Worm (Caenorhabditis elegans) whole organism, L1 larva: ENCODE data around the gene clec-8.
A peak's percentile ranks its signal among the peaks of the same experiment; 100 is the strongest.

Experiments
- C16A3.4 ChIP-seq: fragments of 150-350 bp; optimal IDR thresholded peaks from 2 replicates; lab custom pipeline; 2014; ENCODE audit warnings: missing biosample characterization, missing genetic modification characterization
- C34B4.2 ChIP-seq: sonication (generic microtip); optimal IDR thresholded peaks from 2 replicates; lab custom pipeline; 2017; ENCODE audit warnings: mild to moderate bottlenecking, missing genetic modification characterization, missing compliant biosample characterization
- aly-2 ChIP-seq: fragments of 150-350 bp; optimal IDR thresholded peaks from 2 replicates; lab custom pipeline; 2014; ENCODE audit warnings: missing biosample characterization, missing genetic modification characterization
- blmp-1 ChIP-seq: fragments of 150-350 bp; optimal IDR thresholded peaks from 2 replicates; lab custom pipeline; 2014; ENCODE audit warnings: missing biosample characterization, missing genetic modification characterization
- ceh-8 ChIP-seq: fragments of 200-800 bp; sonication (Bioruptor generic); optimal IDR thresholded peaks from 2 replicates; lab custom pipeline; 2018; ENCODE audit warnings: mild to moderate bottlenecking, missing genetic modification characterization, moderate library complexity, missing compliant biosample characterization
- ceh-82 ChIP-seq, 3 experiments: fragments of 150-350 bp in 1 of 3; sonication (generic microtip) in 2 of 3; optimal IDR thresholded peaks; 2 replicates each; lab custom pipeline; 2014 to 2017; ENCODE audit warnings: missing biosample characterization in 3 of 3, missing genetic modification characterization in 3 of 3
- ceh-88 ChIP-seq: fragments of 200-800 bp; sonication (Bioruptor generic); IDR thresholded peaks from 2 replicates; pipeline ENCODE4 v1.3.6; 2022; ENCODE audit warnings: missing genetic modification characterization, missing compliant biosample characterization
- ces-1 ChIP-seq: fragments of 150-350 bp; optimal IDR thresholded peaks from 2 replicates; lab custom pipeline; 2014; ENCODE audit warnings: missing biosample characterization, missing genetic modification reagents, missing genetic modification characterization
- dsc-1 ChIP-seq: sonication (generic microtip); optimal IDR thresholded peaks from 2 replicates; lab custom pipeline; 2016; ENCODE audit warnings: mild to moderate bottlenecking, missing genetic modification characterization, missing compliant biosample characterization
- efl-3 ChIP-seq: fragments of 200-800 bp; sonication (Bioruptor generic); optimal IDR thresholded peaks from 2 replicates; lab custom pipeline; 2018; ENCODE audit warnings: mild to moderate bottlenecking, missing genetic modification characterization, missing compliant biosample characterization
- egl-27 ChIP-seq, 2 experiments: fragments of 150-350 bp in 1 of 2; sonication (generic microtip); optimal IDR thresholded peaks; 3 replicates each; lab custom pipeline; 2017 to 2018; ENCODE audit warnings: missing biosample characterization in 2 of 2, missing genetic modification characterization in 2 of 2, missing genetic modification reagents in 2 of 2
- ets-5 ChIP-seq: fragments of 200-800 bp; sonication (Bioruptor generic); IDR thresholded peaks from 2 replicates; pipeline ENCODE4 v1.3.6; 2022; ENCODE audit warnings: missing genetic modification characterization, missing compliant biosample characterization
- fkh-4 ChIP-seq: sonication (generic microtip); optimal IDR thresholded peaks from 2 replicates; lab custom pipeline; 2016; ENCODE audit warnings: missing compliant biosample characterization, missing genetic modification characterization, borderline replicate concordance
- fkh-8 ChIP-seq: sonication (generic microtip); optimal IDR thresholded peaks from 2 replicates; lab custom pipeline; 2016; ENCODE audit warnings: mild to moderate bottlenecking, missing genetic modification characterization, missing compliant biosample characterization
- grh-1 ChIP-seq: fragments of 200-800 bp; sonication (Bioruptor generic); IDR thresholded peaks from 2 replicates; pipeline ENCODE4 v1.3.6; 2022; ENCODE audit warnings: missing genetic modification reagents, missing genetic modification characterization, missing compliant biosample characterization
- hpl-2 ChIP-seq: fragments of 150-350 bp; optimal IDR thresholded peaks from 2 replicates; lab custom pipeline; 2014; ENCODE audit warnings: missing biosample characterization, missing genetic modification reagents, missing genetic modification characterization
- jun-1 ChIP-seq: fragments of 150-350 bp; optimal IDR thresholded peaks from 2 replicates; lab custom pipeline; 2014; ENCODE audit warnings: missing biosample characterization, missing genetic modification reagents, missing genetic modification characterization
- lin-14 ChIP-seq: fragments of 200-800 bp; sonication (Bioruptor generic); optimal IDR thresholded peaks from 2 replicates; lab custom pipeline; 2018; ENCODE audit warnings: mild to moderate bottlenecking, missing genetic modification characterization, moderate library complexity, missing compliant biosample characterization
- lin-35 ChIP-seq, 2 experiments: fragments of 150-350 bp; optimal IDR thresholded peaks; 2 replicates each; lab custom pipeline; 2014; ENCODE audit warnings: missing biosample characterization in 2 of 2, missing genetic modification characterization in 2 of 2, missing genetic modification reagents in 2 of 2
- lin-39 ChIP-seq: fragments of 150-350 bp; optimal IDR thresholded peaks from 2 replicates; lab custom pipeline; 2014; ENCODE audit warnings: missing biosample characterization, missing genetic modification reagents, missing genetic modification characterization
- lir-3 ChIP-seq: sonication (generic microtip); optimal IDR thresholded peaks from 2 replicates; lab custom pipeline; 2016; ENCODE audit warnings: mild to moderate bottlenecking, missing genetic modification characterization, moderate library complexity, missing compliant biosample characterization; ENCODE audit not compliant: poor library complexity
- lsy-2 ChIP-seq, 2 experiments: fragments of 150-350 bp; optimal IDR thresholded peaks; 2 replicates each; lab custom pipeline; 2014; ENCODE audit warnings: missing biosample characterization in 2 of 2, missing genetic modification characterization in 2 of 2
- nhr-11 ChIP-seq: fragments of 150-350 bp; optimal IDR thresholded peaks from 2 replicates; lab custom pipeline; 2014; ENCODE audit warnings: missing biosample characterization, missing genetic modification characterization
- nhr-19 ChIP-seq: fragments of 200-800 bp; sonication (Bioruptor generic); conservative IDR thresholded peaks from 2 replicates; pipeline ENCODE4 v1.3.6; 2022; ENCODE audit warnings: missing genetic modification characterization, missing compliant biosample characterization
- nhr-20 ChIP-seq: sonication (generic microtip); optimal IDR thresholded peaks from 2 replicates; lab custom pipeline; 2016; ENCODE audit warnings: mild to moderate bottlenecking, missing genetic modification characterization, missing compliant biosample characterization
- nhr-76 ChIP-seq: sonication (generic microtip); optimal IDR thresholded peaks from 2 replicates; lab custom pipeline; 2017; ENCODE audit warnings: missing biosample characterization, missing genetic modification characterization
- nhr-85 ChIP-seq: sonication (generic microtip); peaks from one replicate; lab custom pipeline; 2016; ENCODE audit warnings: missing genetic modification characterization, inconsistent platforms, missing compliant biosample characterization
- pag-3 ChIP-seq: sonication (generic microtip); optimal IDR thresholded peaks from 2 replicates; lab custom pipeline; 2017; ENCODE audit warnings: missing genetic modification characterization, mild to moderate bottlenecking, missing compliant biosample characterization, antibody characterized with exemption, borderline replicate concordance; ENCODE audit not compliant: insufficient read depth
- sox-4 ChIP-seq: sonication (generic microtip); optimal IDR thresholded peaks from 2 replicates; lab custom pipeline; 2016; ENCODE audit warnings: missing genetic modification characterization, missing compliant biosample characterization
- tbx-2 ChIP-seq: sonication (generic microtip); optimal IDR thresholded peaks from 2 replicates; lab custom pipeline; 2016; ENCODE audit warnings: missing genetic modification characterization, missing compliant biosample characterization
- tlp-1 ChIP-seq: fragments of 150-350 bp; optimal IDR thresholded peaks from 2 replicates; lab custom pipeline; 2014; ENCODE audit warnings: missing biosample characterization, missing genetic modification characterization
- unc-98 ChIP-seq: fragments of 200-800 bp; sonication (Bioruptor generic); IDR thresholded peaks from 2 replicates; pipeline ENCODE4 v1.3.6; 2022; ENCODE audit warnings: missing genetic modification characterization, missing compliant biosample characterization

clec-8 gene

DNA sequence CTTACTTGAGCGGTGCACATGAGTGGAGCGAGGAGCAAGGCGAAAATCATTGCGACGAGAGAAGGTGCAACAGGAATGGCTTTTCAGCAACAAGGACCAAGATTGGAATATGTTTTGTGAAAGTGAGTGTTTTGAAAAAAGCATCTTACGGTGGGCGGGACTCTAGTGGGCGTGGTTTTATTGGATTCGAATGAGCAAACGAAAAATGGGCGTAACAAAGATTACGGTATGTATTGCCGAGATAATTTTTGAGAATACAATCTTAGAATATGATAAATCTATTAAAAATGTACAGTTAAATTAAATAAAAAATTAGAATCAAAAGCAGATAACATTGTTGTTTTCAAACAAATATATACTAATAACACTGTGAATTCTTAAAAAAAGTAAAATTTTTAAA lies 17.7 kb downstream of the clec-8 start, which contains the start of gene F49C5.12:
Gene F49C5.12, minus strand, starts transcription at position 101 of the 400 bp plus-strand sequence.
- TF ChIP-seq nhr-11 (tag; lab: Kevin White, UChicago) (no peak), fkh-4 (tag; lab: Kevin White, UChicago) (no peak), lir-3 (tag; lab: Kevin White, UChicago) (no peak), hpl-2 (no peak), tlp-1 (tag; lab: Kevin White, UChicago) (no peak), lin-39 (no peak), ces-1 (GFP tag; lab: Kevin White, UChicago) (no peak), unc-98 (GFP tag; lab: Robert Waterston, UW) (no peak), ceh-82 (tag; optimal IDR thresholded peaks at IDR 0.05; lab: Kevin White, UChicago) (no peak), sox-4 (tag; lab: Kevin White, UChicago) (no peak)

DNA sequence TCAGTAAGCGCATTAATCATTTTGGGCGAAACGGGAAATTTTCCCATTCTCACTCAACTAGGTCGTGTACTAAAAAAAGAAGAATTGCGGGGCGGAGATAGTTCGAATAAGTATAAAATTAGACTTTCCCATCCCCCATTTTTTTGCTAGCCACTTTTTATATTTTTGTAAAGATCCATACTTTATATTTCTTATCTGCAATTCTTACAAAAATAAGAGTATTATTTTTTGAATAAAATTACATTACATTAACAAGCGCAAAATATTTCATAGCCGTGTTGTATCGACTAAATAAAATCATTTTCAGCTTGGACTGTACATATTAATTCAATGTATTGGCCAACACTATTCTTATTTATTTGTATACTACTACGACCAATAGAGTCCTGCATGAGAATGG lies 22.3 kb downstream of the clec-8 start, which contains the start of gene F49C5.11:
Gene F49C5.11, plus strand, starts transcription at position 301 of the 400 bp plus-strand sequence.
- no peak for TF ChIP-seq tbx-2
- no peak for TF ChIP-seq ets-5 (GFP tag; lab: Robert Waterston, UW)
- no peak for TF ChIP-seq lsy-2 (tag; optimal IDR thresholded peaks at IDR 0.05; lab: Kevin White, UChicago)
- no peak for TF ChIP-seq nhr-19 (GFP tag; lab: Robert Waterston, UW)
- TF ChIP-seq nhr-20 (tag; lab: Kevin White, UChicago): no peak
- no peak for TF ChIP-seq C34B4.2 (tag; lab: Kevin White, UChicago)

ce11 chrII:12550940-12551339 lies 26.9 kb downstream of the clec-8 start:
- no peak for TF ChIP-seq tlp-1 (tag; lab: Kevin White, UChicago)
- no peak for TF ChIP-seq nhr-85
- TF ChIP-seq nhr-19 (GFP tag; lab: Robert Waterston, UW): no peak
- TF ChIP-seq egl-27 (tag; optimal IDR thresholded peaks at IDR 0.05; lab: Kevin White, UChicago): no peak
- no peak for TF ChIP-seq lir-3 (tag; lab: Kevin White, UChicago)
- no peak for TF ChIP-seq hpl-2
- TF ChIP-seq nhr-20 (tag; lab: Kevin White, UChicago): no peak
- TF ChIP-seq ceh-8 (GFP tag; lab: Kevin White, UChicago): no peak
- no peak for TF ChIP-seq C34B4.2 (tag; lab: Kevin White, UChicago)
- no peak for TF ChIP-seq aly-2 (tag; lab: Kevin White, UChicago)
- no peak for TF ChIP-seq grh-1 (GFP tag; lab: Robert Waterston, UW)
- no peak for TF ChIP-seq lsy-2 (tag; optimal IDR thresholded peaks at IDR 0.05; lab: Kevin White, UChicago)
- no peak for TF ChIP-seq jun-1 (tag; lab: Kevin White, UChicago)
- TF ChIP-seq fkh-8 (tag; lab: Kevin White, UChicago): no peak
- TF ChIP-seq lin-14 (GFP tag; lab: Kevin White, UChicago): no peak

ce11 chrII:12549613-12550012 lies 28.2 kb downstream of the clec-8 start:
- TF ChIP-seq blmp-1 (tag; lab: Kevin White, UChicago) (peak; percentile 8), nhr-20 (tag; lab: Kevin White, UChicago) (no peak), ceh-88 (GFP tag; lab: Robert Waterston, UW) (no peak), nhr-85 (peak; percentile 55)

DNA sequence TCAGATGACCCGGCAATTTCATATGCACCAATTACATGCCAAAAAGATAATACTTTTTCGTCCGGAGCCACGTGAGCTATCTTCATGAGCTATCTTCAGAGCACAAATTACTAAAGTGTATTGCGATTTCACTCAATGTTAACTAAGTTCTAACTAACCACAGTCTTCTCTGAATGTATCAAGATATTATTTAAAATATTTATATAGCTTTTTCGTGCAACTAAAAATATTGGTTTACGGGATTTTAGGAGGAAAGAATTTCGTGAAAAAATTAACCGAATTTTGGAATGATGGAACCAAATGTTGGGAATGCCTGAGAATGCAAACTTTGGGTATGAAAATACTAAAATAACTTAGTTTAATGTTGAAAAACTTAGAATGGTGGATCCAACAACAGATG lies 30.3 kb downstream of the clec-8 start, which contains the start of gene F49C5.16:
Gene F49C5.16, plus strand, starts transcription at position 301 of the 400 bp plus-strand sequence.
- no peak for TF ChIP-seq C16A3.4 (tag; lab: Kevin White, UChicago)
- no peak for TF ChIP-seq pag-3 (tag; lab: Kevin White, UChicago)
- TF ChIP-seq nhr-76 (tag; lab: Kevin White, UChicago): no peak
- no peak for TF ChIP-seq lin-14 (GFP tag; lab: Kevin White, UChicago)
- TF ChIP-seq efl-3: no peak
- no peak for TF ChIP-seq lin-35 (GFP tag; optimal IDR thresholded peaks at IDR 0.05; lab: Kevin White, UChicago)
- TF ChIP-seq dsc-1 (tag; lab: Kevin White, UChicago): no peak
